Fruit fly (Drosophila melanogaster) whole organism, embryonic: ENCODE results near the gene fz4.

Source experiments
- Antp ChIP-seq: fragments of 200-800 bp; sonication (Bioruptor generic); optimal IDR thresholded peaks from 3 replicates; lab custom pipeline; 2016; ENCODE audit warnings: missing biosample characterization, missing genetic modification characterization
- Atf3 ChIP-seq: fragments of 200-800 bp; sonication (Bioruptor generic); optimal IDR thresholded peaks from 3 replicates; lab custom pipeline; 2016; ENCODE audit warnings: missing biosample characterization, missing genetic modification characterization
- B-H1 ChIP-seq: fragments of 200-800 bp; sonication (Bioruptor generic); IDR thresholded peaks from 3 replicates; pipeline ENCODE4 v1.3.6; 2022; ENCODE audit warnings: missing biosample characterization, missing genetic modification characterization
- CG10543 ChIP-seq: fragments of 200-800 bp; sonication (Bioruptor generic); optimal IDR thresholded peaks from 3 replicates; lab custom pipeline; 2017; ENCODE audit warnings: missing biosample characterization, mild to moderate bottlenecking, missing genetic modification characterization, moderate library complexity
- CG10959 ChIP-seq: fragments of 200-800 bp; sonication (Bioruptor generic); IDR thresholded peaks from 2 replicates; pipeline ENCODE4 v1.3.6; 2022; ENCODE audit warnings: missing biosample characterization, missing genetic modification characterization
- CG11093 ChIP-seq: fragments of 200-800 bp; sonication (Bioruptor generic); IDR thresholded peaks from 3 replicates; pipeline ENCODE4 v1.3.6; 2022; ENCODE audit warnings: missing biosample characterization, missing genetic modification characterization
- CG12942 ChIP-seq: fragments of 200-800 bp; sonication (Bioruptor generic); optimal IDR thresholded peaks from 3 replicates; lab custom pipeline; 2016; ENCODE audit warnings: missing biosample characterization, missing genetic modification characterization
- CG15479 ChIP-seq: fragments of 200-800 bp; sonication (Bioruptor generic); optimal IDR thresholded peaks from 3 replicates; lab custom pipeline; 2019; ENCODE audit warnings: missing biosample characterization, mild to moderate bottlenecking, missing genetic modification characterization, moderate library complexity
- CG1832 ChIP-seq: fragments of 200-800 bp; sonication (Bioruptor generic); optimal IDR thresholded peaks from 2 replicates; lab custom pipeline; 2017; ENCODE audit warnings: missing biosample characterization, mild to moderate bottlenecking, missing genetic modification characterization, inconsistent platforms
- CG2678 ChIP-seq: fragments of 200-800 bp; sonication (Bioruptor generic); optimal IDR thresholded peaks from 3 replicates; lab custom pipeline; 2019; ENCODE audit warnings: missing biosample characterization, mild to moderate bottlenecking, missing genetic modification characterization, moderate library complexity
- CG2712 ChIP-seq: fragments of 200-800 bp; optimal IDR thresholded peaks from 3 replicates; lab custom pipeline; 2019; ENCODE audit warnings: missing biosample characterization, mild to moderate bottlenecking, missing genetic modification characterization, moderate library complexity
- CG31365 ChIP-seq: fragments of 200-800 bp; sonication (Bioruptor generic); optimal IDR thresholded peaks from 2 replicates; lab custom pipeline; 2018; ENCODE audit warnings: missing biosample characterization, mild to moderate bottlenecking, missing genetic modification characterization
- CG3847 ChIP-seq: fragments of 200-800 bp; sonication (Bioruptor generic); IDR thresholded peaks from 2 replicates; pipeline ENCODE4 v1.3.6; 2022; ENCODE audit warnings: missing biosample characterization, missing genetic modification characterization
- CG6791 ChIP-seq: fragments of 200-800 bp; sonication (Bioruptor generic); IDR thresholded peaks from 3 replicates; pipeline ENCODE4 v1.3.6; 2022; ENCODE audit warnings: missing biosample characterization, missing genetic modification characterization; ENCODE audit not compliant: partially characterized antibody
- CG7357 ChIP-seq: fragments of 200-800 bp; sonication (Bioruptor generic); IDR thresholded peaks from 3 replicates; pipeline ENCODE4 v1.3.6; 2022; ENCODE audit warnings: missing biosample characterization, missing genetic modification characterization
- CG7372 ChIP-seq: fragments of 200-800 bp; sonication (Bioruptor generic); IDR thresholded peaks from 2 replicates; pipeline ENCODE4 v1.3.6; 2022; ENCODE audit warnings: missing biosample characterization, missing genetic modification characterization
- CG9932 ChIP-seq: fragments of 200-800 bp; sonication (Bioruptor generic); IDR thresholded peaks from 2 replicates; pipeline ENCODE4 v1.3.6; 2022; ENCODE audit warnings: missing biosample characterization, missing genetic modification characterization
- CTCF ChIP-seq: fragments of 200-800 bp; sonication (Bioruptor generic); optimal IDR thresholded peaks from 2 replicates; lab custom pipeline; 2017; ENCODE audit warnings: missing biosample characterization, mild to moderate bottlenecking, missing genetic modification characterization, moderate library complexity
- Camta ChIP-seq: fragments of 200-800 bp; sonication (Bioruptor generic); optimal IDR thresholded peaks from 2 replicates; lab custom pipeline; 2016; ENCODE audit warnings: missing biosample characterization, missing genetic modification characterization
- Dll ChIP-seq: fragments of 200-800 bp; sonication (Bioruptor generic); IDR thresholded peaks from 4 replicates; pipeline ENCODE4 v1.3.6; 2022; ENCODE audit warnings: missing biosample characterization, missing genetic modification characterization; ENCODE audit not compliant: partially characterized antibody
- ERR ChIP-seq: fragments of 200-800 bp; sonication (Bioruptor generic); optimal IDR thresholded peaks from 2 replicates; lab custom pipeline; 2016; ENCODE audit warnings: missing biosample characterization, missing genetic modification characterization
- Ets97D ChIP-seq: fragments of 200-800 bp; sonication (Bioruptor generic); optimal IDR thresholded peaks from 3 replicates; lab custom pipeline; 2016; ENCODE audit warnings: missing biosample characterization, missing genetic modification characterization
- Fer3 ChIP-seq: fragments of 200-800 bp; sonication (Bioruptor generic); optimal IDR thresholded peaks from 2 replicates; lab custom pipeline; 2018; ENCODE audit warnings: missing biosample characterization, mild to moderate bottlenecking, missing genetic modification characterization, moderate library complexity
- H2.0 ChIP-seq: fragments of 200-800 bp; sonication (Bioruptor generic); IDR thresholded peaks from 2 replicates; pipeline ENCODE4 v1.3.6; 2022; ENCODE audit warnings: missing biosample characterization, missing genetic modification characterization
- Hand ChIP-seq: fragments of 200-800 bp; sonication (Bioruptor generic); optimal IDR thresholded peaks from 2 replicates; lab custom pipeline; 2017; ENCODE audit warnings: mild to moderate bottlenecking, missing biosample characterization, missing genetic modification reagents, missing genetic modification characterization
- Meics ChIP-seq: fragments of 200-800 bp; sonication (Bioruptor generic); optimal IDR thresholded peaks from 2 replicates; lab custom pipeline; 2017; ENCODE audit warnings: missing biosample characterization, mild to moderate bottlenecking, missing genetic modification characterization
- NfI ChIP-seq: fragments of 200-800 bp; sonication (Bioruptor generic); optimal IDR thresholded peaks from 3 replicates; lab custom pipeline; 2018; ENCODE audit warnings: missing biosample characterization, mild to moderate bottlenecking, missing genetic modification characterization, moderate library complexity
- Poxn ChIP-seq: fragments of 200-800 bp; sonication (Bioruptor generic); IDR thresholded peaks from 2 replicates; pipeline ENCODE4 v1.3.6; 2022; ENCODE audit warnings: missing biosample characterization, missing genetic modification characterization
- Side ChIP-seq: fragments of 200-800 bp; sonication (Bioruptor generic); optimal IDR thresholded peaks from 2 replicates; lab custom pipeline; 2016; ENCODE audit warnings: missing biosample characterization, missing genetic modification characterization
- Sry-δ ChIP-seq: fragments of 200-800 bp; sonication (Bioruptor generic); optimal IDR thresholded peaks from 2 replicates; lab custom pipeline; 2016; ENCODE audit warnings: missing biosample characterization, missing genetic modification characterization
- Stat92E ChIP-seq, 3 experiments: fragments of >200 bp in 2 of 3; fragments of 200-800 bp in 1 of 3; sonication (Bioruptor generic) in 1 of 3; optimal IDR thresholded peaks; 2 replicates each; lab custom pipeline; 2017 to 2019; ENCODE audit warnings: missing biosample characterization in 3 of 3, missing genetic modification characterization in 3 of 3, mild to moderate bottlenecking in 1 of 3, moderate library complexity in 1 of 3
- YL-1 ChIP-seq: fragments of 200-800 bp; sonication (Bioruptor generic); optimal IDR thresholded peaks from 3 replicates; lab custom pipeline; 2017; ENCODE audit warnings: missing biosample characterization, mild to moderate bottlenecking, missing genetic modification characterization
- dimm ChIP-seq: fragments of 200-800 bp; sonication (Bioruptor generic); IDR thresholded peaks from 2 replicates; pipeline ENCODE4 v1.3.6; 2022; ENCODE audit warnings: missing biosample characterization, missing genetic modification characterization
- fd102C ChIP-seq: fragments of 200-800 bp; sonication (Bioruptor generic); optimal IDR thresholded peaks from 2 replicates; lab custom pipeline; 2018; ENCODE audit warnings: missing biosample characterization, mild to moderate bottlenecking, missing genetic modification characterization, moderate library complexity
- kay ChIP-seq: fragments of 200-800 bp; sonication (Bioruptor generic); optimal IDR thresholded peaks from 2 replicates; lab custom pipeline; 2016; ENCODE audit warnings: missing biosample characterization, missing genetic modification characterization
- lmd ChIP-seq: fragments of 200-800 bp; sonication (Bioruptor generic); IDR thresholded peaks from 2 replicates; pipeline ENCODE4 v1.3.6; 2022; ENCODE audit warnings: missing biosample characterization, missing genetic modification characterization
- lola ChIP-seq, 3 experiments: fragments of >200 bp in 2 of 3; fragments of 200-800 bp in 1 of 3; sonication (Bioruptor generic) in 1 of 3; optimal IDR thresholded peaks; 2 replicates each; lab custom pipeline; 2017 to 2019; ENCODE audit warnings: missing biosample characterization in 3 of 3, missing genetic modification characterization in 3 of 3, mild to moderate bottlenecking in 1 of 3, moderate library complexity in 1 of 3
- lov ChIP-seq, 2 experiments: fragments of 200-800 bp in 1 of 2; fragments of >200 bp in 1 of 2; sonication (Bioruptor generic) in 1 of 2; IDR thresholded peaks in 1 of 2; optimal IDR thresholded peaks in 1 of 2; 2 replicates in 1 of 2; 3 replicates in 1 of 2; pipeline versions ENCODE4 v1.3.6 to Lab custom; 2017 to 2022; ENCODE audit warnings: missing biosample characterization in 1 of 2, missing genetic modification characterization in 1 of 2
- mirr ChIP-seq: fragments of 200-800 bp; sonication (Bioruptor generic); optimal IDR thresholded peaks from 3 replicates; lab custom pipeline; 2018; ENCODE audit warnings: missing biosample characterization, mild to moderate bottlenecking, missing genetic modification characterization
- peb ChIP-seq: fragments of 200-800 bp; sonication (Bioruptor generic); IDR thresholded peaks from 2 replicates; pipeline ENCODE4 v1.3.6; 2022; ENCODE audit warnings: missing biosample characterization, missing genetic modification characterization
- pho ChIP-seq: fragments of 200-800 bp; sonication (Bioruptor generic); optimal IDR thresholded peaks from 2 replicates; lab custom pipeline; 2016; ENCODE audit warnings: missing biosample characterization, missing genetic modification characterization
- psq ChIP-seq: fragments of 200-800 bp; sonication (Bioruptor generic); optimal IDR thresholded peaks from 2 replicates; lab custom pipeline; 2017; ENCODE audit warnings: missing biosample characterization, missing genetic modification characterization
- stwl ChIP-seq: fragments of 200-800 bp; sonication (Bioruptor generic); optimal IDR thresholded peaks from 3 replicates; lab custom pipeline; 2018; ENCODE audit warnings: missing biosample characterization, mild to moderate bottlenecking, missing genetic modification characterization, moderate library complexity
- tgo ChIP-seq: fragments of 200-800 bp; sonication (Bioruptor generic); IDR thresholded peaks from 3 replicates; pipeline ENCODE4 v1.3.6; 2022; ENCODE audit warnings: missing biosample characterization, missing genetic modification characterization
- trh ChIP-seq: fragments of 200-800 bp; sonication (Bioruptor generic); optimal IDR thresholded peaks from 2 replicates; lab custom pipeline; 2016; ENCODE audit warnings: missing biosample characterization, missing genetic modification characterization
- tx ChIP-seq: fragments of 200-800 bp; sonication (Bioruptor generic); optimal IDR thresholded peaks from 2 replicates; lab custom pipeline; 2016; ENCODE audit warnings: missing biosample characterization, missing genetic modification characterization
- unc-4 ChIP-seq: fragments of 200-800 bp; sonication (Bioruptor generic); IDR thresholded peaks from 2 replicates; pipeline ENCODE4 v1.3.6; 2022; ENCODE audit warnings: missing biosample characterization, missing genetic modification characterization; ENCODE audit not compliant: partially characterized antibody
- vfl ChIP-seq: fragments of 200-800 bp; sonication (Bioruptor generic); optimal IDR thresholded peaks from 2 replicates; lab custom pipeline; 2016; ENCODE audit warnings: missing biosample characterization, missing genetic modification characterization
- zen ChIP-seq: fragments of 200-800 bp; sonication (Bioruptor generic); optimal IDR thresholded peaks from 3 replicates; lab custom pipeline; 2018; ENCODE audit warnings: missing biosample characterization, mild to moderate bottlenecking, missing genetic modification characterization, moderate library complexity

Gene fz4

DNA sequence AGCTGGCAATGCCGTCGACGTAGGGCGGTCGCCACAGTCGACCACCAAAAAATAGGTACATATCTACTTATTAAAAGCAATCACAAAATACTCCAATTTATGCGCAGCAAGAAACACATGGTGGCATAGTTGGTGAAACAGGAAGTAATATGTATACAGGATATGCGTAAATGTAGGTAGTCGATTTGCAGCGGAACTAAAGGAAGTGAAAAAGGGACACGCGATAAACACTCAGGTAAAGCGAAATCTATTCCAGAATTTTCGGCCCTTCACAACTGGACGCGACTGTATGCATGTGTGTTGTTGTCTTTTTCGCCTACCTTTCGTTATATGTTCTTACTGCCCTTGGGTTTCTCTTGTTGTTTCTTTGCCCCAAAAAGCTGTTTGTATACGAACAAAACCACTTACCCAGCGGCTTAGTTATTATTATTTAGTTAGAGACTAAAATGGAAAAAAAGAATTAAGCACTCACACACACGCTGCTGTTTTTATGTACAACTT lies 13.6 kb downstream of the fz4 start (continued):
- TF ChIP-seq CG1832 (GFP tag; lab: Kevin White, UChicago) (no peak), CG11093 (GFP tag; lab: Robert Waterston, UW) (peak; percentile 71; the same call in 2 of the 3 replicates), YL-1 (GFP tag; lab: Kevin White, UChicago) (no peak), lmd (peak; percentile 84), CTCF (GFP tag; lab: Kevin White, UChicago) (peak; percentile 37), unc-4 (GFP tag; lab: Robert Waterston, UW) (no peak), CG9932 (peak; percentile 70), CG15479 (GFP tag; lab: Kevin White, UChicago) (peak; percentile 80), Stat92E (GFP tag; optimal IDR thresholded peaks at IDR 0.05; lab: Kevin White, UChicago) (peak in 1 of 3 experiments; percentile 45), kay (peak; percentile 16), fd102C (no peak), tgo (GFP tag; lab: Robert Waterston, UW) (peak; percentile 81), CG3847 (GFP tag; lab: Robert Waterston, UW) (peak; percentile 61), pho (GFP tag; lab: Kevin White, UChicago) (peak; percentile 66), CG12942 (peak; percentile 55), Meics (GFP tag; lab: Kevin White, UChicago) (peak; percentile 88), H2.0 (GFP tag; lab: Robert Waterston, UW) (peak; percentile 73), Fer3 (peak; percentile 82), CG7357 (GFP tag; lab: Robert Waterston, UW) (peak; percentile 68; the same call in 2 of the 3 replicates), dimm (peak; percentile 45; the same call in 1 of the 2 replicates), stwl (peak; percentile 9), CG2678 (tag; lab: Kevin White, UChicago) (peak; percentile 93), Hand (GFP tag; lab: Kevin White, UChicago) (peak; percentile 84), Ets97D (GFP tag; lab: Kevin White, UChicago) (peak; percentile 15), trh (peak; percentile 1), CG10543 (GFP tag; lab: Kevin White, UChicago) (peak; percentile 84), CG10959 (GFP tag; lab: Robert Waterston, UW) (peak; percentile 38; the same call in 1 of the 2 replicates), zen (tag; lab: Kevin White, UChicago) (peak; percentile 47), Side (peak; percentile 55), tx (GFP tag; lab: Kevin White, UChicago) (peak; percentile 70), Antp (GFP tag; lab: Kevin White, UChicago) (peak; percentile 78), lov (optimal IDR thresholded peaks at IDR 0.05; lab: Kevin White, UChicago) (no peak), lov (GFP tag; IDR thresholded peaks at IDR 0.05; lab: Robert Waterston, UW) (0 out of 3 replicates have a peak, but pooled peaks have one; percentile 23), CG6791 (GFP tag; lab: Robert Waterston, UW) (no peak), peb (GFP tag; lab: Robert Waterston, UW) (peak; percentile 70; the same call in 1 of the 2 replicates), Dll (no peak), mirr (peak; percentile 82), vfl (GFP tag; lab: Kevin White, UChicago) (peak; percentile 36), B-H1 (GFP tag; lab: Robert Waterston, UW) (peak; percentile 43; the same call in 2 of the 3 replicates), ERR (peak; percentile 12), NfI (GFP tag; lab: Kevin White, UChicago) (peak; percentile 88), CG31365 (tag; lab: Kevin White, UChicago) (peak; percentile 67), Camta (GFP tag; lab: Kevin White, UChicago) (peak; percentile 70), Sry-δ (GFP tag; lab: Kevin White, UChicago) (peak; percentile 19), CG2712 (tag; lab: Kevin White, UChicago) (peak; percentile 87), Atf3 (GFP tag; lab: Kevin White, UChicago) (peak; percentile 45), psq (GFP tag; lab: Kevin White, UChicago) (peak; percentile 61), lola (GFP tag; optimal IDR thresholded peaks at IDR 0.05; lab: Kevin White, UChicago) (peak in 1 of 3 experiments; percentile 85), Poxn (GFP tag; lab: Robert Waterston, UW) (no peak; the same call in 1 of the 2 replicates), CG7372 (peak; percentile 68; the same call in 1 of the 2 replicates)
